Fruit fly (Drosophila melanogaster) Kc167 (cell line): ENCODE measurements around the gene Piezo.

ENCODE experiments used
- Myc ChIP-seq: fragments of >200 bp; optimal IDR thresholded peaks from 2 replicates; lab custom pipeline; 2017; ENCODE audit warnings: missing external identifiers
- Sin3A ChIP-seq: fragments of >200 bp; optimal IDR thresholded peaks from 2 replicates; lab custom pipeline; 2018; ENCODE audit warnings: missing external identifiers
- h ChIP-seq: fragments of >200 bp; optimal IDR thresholded peaks from 3 replicates; lab custom pipeline; 2018; ENCODE audit warnings: missing external identifiers
- insv ChIP-seq: fragments of >200 bp; optimal IDR thresholded peaks from 3 replicates; lab custom pipeline; 2018; ENCODE audit warnings: missing external identifiers
- ttk ChIP-seq: sonication (Bioruptor generic); optimal IDR thresholded peaks from 2 replicates; lab custom pipeline; 2017; ENCODE audit warnings: missing external identifiers

dm6 chr2L:8157166-8157565 is 5.7 kb upstream of the Piezo start:
- TF ChIP-seq Myc (lab: Kevin White, UChicago) (no peak), Sin3A (lab: Kevin White, UChicago) (no peak), h (lab: Kevin White, UChicago) (no peak), ttk (no peak), insv (lab: Kevin White, UChicago) (no peak)
